Worm (Caenorhabditis elegans) whole organism, young adult: ENCODE results near the gene R07B1.9.

Source experiments
- B0035.1 ChIP-seq: sonication (generic microtip); optimal IDR thresholded peaks from 2 replicates; lab custom pipeline; 2016; ENCODE audit warnings: missing genetic modification characterization, mild to moderate bottlenecking, missing compliant biosample characterization, missing genotype, missing genetic modification reagents
- C17E4.6 ChIP-seq: fragments of 200-800 bp; sonication (Bioruptor generic); IDR thresholded peaks from 2 replicates; pipeline ENCODE4 v1.3.6; 2022; ENCODE audit warnings: missing genetic modification reagents, missing genetic modification characterization, missing compliant biosample characterization
- attf-5 ChIP-seq: fragments of 200-800 bp; sonication (Bioruptor generic); optimal IDR thresholded peaks from 2 replicates; lab custom pipeline; 2018; ENCODE audit warnings: mild to moderate bottlenecking, missing genetic modification characterization, missing compliant biosample characterization
- ceh-100 ChIP-seq: fragments of 200-800 bp; sonication (Bioruptor generic); IDR thresholded peaks from 2 replicates; pipeline ENCODE4 v1.3.6; 2022; ENCODE audit warnings: missing genetic modification reagents, missing genetic modification characterization, missing compliant biosample characterization
- dpl-1 ChIP-seq: fragments of 150-350 bp; optimal IDR thresholded peaks from 2 replicates; lab custom pipeline; 2014; ENCODE audit warnings: missing biosample characterization, missing genetic modification reagents, missing genetic modification characterization
- him-1 ChIP-seq: sonication (generic microtip); optimal IDR thresholded peaks from 2 replicates; lab custom pipeline; 2016; ENCODE audit warnings: missing genotype, missing genetic modification reagents, missing genetic modification characterization, missing compliant biosample characterization
- hlh-26 ChIP-seq: fragments of 200-800 bp; sonication (Bioruptor generic); conservative IDR thresholded peaks from 2 replicates; pipeline ENCODE4 v1.3.6; 2022; ENCODE audit warnings: missing genetic modification reagents, missing genetic modification characterization, missing compliant biosample characterization
- nfya-1 ChIP-seq: sonication (generic microtip); optimal IDR thresholded peaks from 2 replicates; lab custom pipeline; 2017; ENCODE audit warnings: antibody characterized with exemption, missing compliant biosample characterization, missing genetic modification characterization, borderline replicate concordance; ENCODE audit not compliant: insufficient read depth
- snpc-4 ChIP-seq, 5 experiments: fragments of 150-350 bp in 1 of 5; sonication (generic microtip) in 4 of 5; optimal IDR thresholded peaks; 2 replicates each; lab custom pipeline; 2014 to 2018; ENCODE audit warnings: missing genetic modification characterization in 5 of 5, missing biosample characterization in 3 of 5, antibody characterized with exemption in 2 of 5, mild to moderate bottlenecking in 2 of 5, missing compliant biosample characterization in 2 of 5, missing genotype in 2 of 5, moderate library complexity in 2 of 5, missing genetic modification reagents in 1 of 5

- TF ChIP-seq snpc-4 (GFP tag; optimal IDR thresholded peaks at IDR 0.05; lab: Kevin White, UChicago) (no peak), snpc-4 (tag; optimal IDR thresholded peaks at IDR 0.05; lab: Kevin White, UChicago) (no peak), him-1 (tag; lab: Kevin White, UChicago) (no peak), dpl-1 (GFP tag; lab: Kevin White, UChicago) (no peak), C17E4.6 (GFP tag; lab: Robert Waterston, UW) (no peak), hlh-26 (GFP tag; lab: Robert Waterston, UW) (no peak), nfya-1 (tag; lab: Kevin White, UChicago) (no peak), B0035.1 (tag; lab: Kevin White, UChicago) (no peak), ceh-100 (GFP tag; lab: Robert Waterston, UW) (no peak), attf-5 (GFP tag; lab: Kevin White, UChicago) (no peak)
Measured at ce11 chrX:9894844-9895243, 17.6 kb downstream of the R07B1.9 start, which contains the start of gene F21G4.3.
